Fruit fly (Drosophila melanogaster): ENCODE data around the gene Pdss2.

The Pdss2 gene

dm6 chr3L:21053763-21054162 lies 26.0 kb downstream of the Pdss2 start (continued):
- TF ChIP-seq CG6689 (GFP tag; IDR thresholded peaks at IDR 0.05) (peak; percentile 81), CG10274 (GFP tag; optimal IDR thresholded peaks at IDR 0.05) (no peak), H2.0 (GFP tag; IDR thresholded peaks at IDR 0.05) (peak; percentile 67), zen (tag; optimal IDR thresholded peaks at IDR 0.05) (peak; percentile 52), CoRest (tag; optimal IDR thresholded peaks at IDR 0.05) (peak; percentile 75), luna (GFP tag; optimal IDR thresholded peaks at IDR 0.05) (no peak), CG13287 (GFP tag; IDR thresholded peaks at IDR 0.05; ENCODE audit: partially characterized antibody) (no peak), CG33557 (GFP tag; optimal IDR thresholded peaks at IDR 0.05) (peak; percentile 20), cato (GFP tag; optimal IDR thresholded peaks at IDR 0.05; ENCODE audit: borderline replicate concordance) (peak; percentile 15), CG17186 (GFP tag; optimal IDR thresholded peaks at IDR 0.05) (no peak), kni (GFP tag; optimal IDR thresholded peaks at IDR 0.05) (no peak), CG11093 (GFP tag; IDR thresholded peaks at IDR 0.05) (peak; percentile 38; the same call in 1 of the 3 replicates), p53 (GFP tag; optimal IDR thresholded peaks at IDR 0.05) (no peak), Sry-β (GFP tag; optimal IDR thresholded peaks at IDR 0.05) (no peak), jing (GFP tag; optimal IDR thresholded peaks at IDR 0.05) (peak; percentile 42), gsb (GFP tag; IDR thresholded peaks at IDR 0.05) (no peak), HLH4C (GFP tag; IDR thresholded peaks at IDR 0.05; ENCODE audit: partially characterized antibody) (no peak), CG12155 (GFP tag; optimal IDR thresholded peaks at IDR 0.05) (peak; percentile 39), Doc2 (GFP tag; IDR thresholded peaks at IDR 0.05) (no peak), slbo (GFP tag; IDR thresholded peaks at IDR 0.05) (peak; percentile 75), btn (GFP tag; optimal IDR thresholded peaks at IDR 0.05) (peak; percentile 17), Opbp (GFP tag; IDR thresholded peaks at IDR 0.05; ENCODE audit: partially characterized antibody) (no peak), bsh (GFP tag; optimal IDR thresholded peaks at IDR 0.05) (peak in 1 of 2 experiments; percentile 85), sqz (GFP tag; optimal IDR thresholded peaks at IDR 0.05) (no peak), crp (GFP tag; optimal IDR thresholded peaks at IDR 0.05) (peak in 1 of 2 experiments; percentile 1), HLH54F (GFP tag; optimal IDR thresholded peaks at IDR 0.05) (peak; percentile 24), CG2120 (GFP tag; optimal IDR thresholded peaks at IDR 0.05) (peak; percentile 77), CG6654 (GFP tag; optimal IDR thresholded peaks at IDR 0.05) (peak; percentile 7), klu (GFP tag; IDR thresholded peaks at IDR 0.05) (no peak), bowl (GFP tag; IDR thresholded peaks at IDR 0.05) (no peak), Usf (GFP tag; optimal IDR thresholded peaks at IDR 0.05) (no peak), CG15479 (GFP tag; optimal IDR thresholded peaks at IDR 0.05) (no peak), Dref (GFP tag; IDR thresholded peaks at IDR 0.05) (no peak), row (GFP tag; IDR thresholded peaks at IDR 0.05) (peak; percentile 84), run (tag; optimal IDR thresholded peaks at IDR 0.05) (peak; percentile 58), CG32532 (GFP tag; IDR thresholded peaks at IDR 0.05) (peak; percentile 71; the same call in 1 of the 2 replicates), CG13424 (tag; optimal IDR thresholded peaks at IDR 0.05) (peak; percentile 76), nom (GFP tag; optimal IDR thresholded peaks at IDR 0.05) (no peak), CG15011 (GFP tag; optimal IDR thresholded peaks at IDR 0.05) (no peak), mld (GFP tag; IDR thresholded peaks at IDR 0.05; ENCODE audit: partially characterized antibody) (no peak), lola (GFP tag; optimal IDR thresholded peaks at IDR 0.05) (peak in 1 of 3 experiments; percentile 56), CG4424 (GFP tag; optimal IDR thresholded peaks at IDR 0.05) (peak; percentile 75), sisA (GFP tag; IDR thresholded peaks at IDR 0.05) (peak; percentile 83), eve (GFP tag; optimal IDR thresholded peaks at IDR 0.05) (peak in 1 of 2 experiments; percentile 84), CG11723 (GFP tag; optimal IDR thresholded peaks at IDR 0.05) (peak; percentile 62), CG3838 (GFP tag; optimal IDR thresholded peaks at IDR 0.05) (peak; percentile 22), Dip3 (GFP tag; optimal IDR thresholded peaks at IDR 0.05) (peak; percentile 39), ind (GFP tag; optimal IDR thresholded peaks at IDR 0.05) (peak; percentile 72), Sox102F (GFP tag; optimal IDR thresholded peaks at IDR 0.05) (peak; percentile 90), lab (GFP tag; optimal IDR thresholded peaks at IDR 0.05) (peak; percentile 86)
